Worm (Caenorhabditis elegans): Measurements from ENCODE around the gene C31H1.1.

C31H1.1 gene

DNA sequence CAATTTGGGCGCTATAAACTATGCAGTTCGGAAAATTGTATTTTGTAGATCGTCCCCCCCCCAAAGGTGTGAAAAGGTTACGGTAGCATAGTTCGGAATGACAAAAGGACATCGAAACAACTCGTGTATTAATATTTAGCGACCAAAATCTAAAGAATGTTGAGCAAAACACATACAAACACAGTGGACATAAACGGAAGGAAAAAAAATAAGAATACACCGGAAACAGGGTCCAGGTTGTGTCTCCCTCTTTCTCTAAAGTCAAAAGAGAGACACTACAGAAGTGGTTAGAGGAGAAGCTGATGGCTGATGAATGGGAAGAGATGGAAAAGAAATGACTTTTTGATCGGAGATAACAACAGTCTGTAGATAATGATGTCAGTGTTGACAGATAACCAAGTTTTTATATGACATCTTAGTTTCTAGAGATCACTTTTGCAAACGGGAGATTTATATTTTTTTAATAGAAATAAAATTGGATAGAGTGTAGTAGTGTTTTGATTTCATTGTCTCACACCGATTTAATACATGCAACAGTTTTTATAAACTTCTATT, 16.9 kb upstream of the C31H1.1 start:
- TF ChIP-seq ztf-11 (tag; optimal IDR thresholded peaks at IDR 0.05) (no peak), nhr-48 (tag; optimal IDR thresholded peaks at IDR 0.05) (peak; percentile 62), dve-1 (tag; optimal IDR thresholded peaks at IDR 0.05; ENCODE audit: insufficient read depth) (peak; percentile 22), nhr-28 (tag; optimal IDR thresholded peaks at IDR 0.05) (peak; percentile 31), pqm-1 (tag; optimal IDR thresholded peaks at IDR 0.05) (peak; percentile 23), zip-2 (tag; optimal IDR thresholded peaks at IDR 0.05) (no peak), hlh-30 (tag; optimal IDR thresholded peaks at IDR 0.05; ENCODE audit: insufficient read depth) (peak; percentile 2), lsy-2 (tag; optimal IDR thresholded peaks at IDR 0.05) (no peak), mdl-1 (tag; optimal IDR thresholded peaks at IDR 0.05) (peak in 1 of 2 experiments; percentile 30), hif-1 (tag; optimal IDR thresholded peaks at IDR 0.05) (no peak), F10B5.3 (tag; optimal IDR thresholded peaks at IDR 0.05) (no peak), pha-4 (GFP tag; IDR thresholded peaks at IDR 0.05) (no peak), pha-4 (tag; optimal IDR thresholded peaks at IDR 0.05) (no peak), lin-1 (GFP tag; IDR thresholded peaks at IDR 0.05) (no peak), aha-1 (tag) (peak; percentile 92), dmd-6 (GFP tag; IDR thresholded peaks at IDR 0.05) (0 out of 2 replicates have a peak, but pooled peaks have one; percentile 12)

DNA sequence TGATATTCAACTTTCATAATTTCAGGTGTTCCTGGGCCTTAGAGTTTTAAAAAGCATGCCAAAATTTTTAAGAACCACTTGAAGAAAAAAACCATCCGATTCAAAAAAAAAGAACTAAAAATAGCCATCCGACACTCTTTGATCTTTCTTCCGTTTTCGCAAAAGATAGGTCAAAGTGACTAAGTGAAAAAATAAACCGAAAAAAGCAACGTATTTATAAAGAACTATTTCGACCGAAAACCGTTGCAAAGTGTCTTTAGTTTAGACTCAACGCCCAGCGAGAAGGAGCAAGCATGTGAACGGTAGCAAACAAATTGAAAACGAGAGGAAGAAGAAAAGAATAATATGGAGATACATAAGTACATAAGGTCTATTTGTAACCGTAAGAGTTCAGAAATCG, 13.6 kb upstream of the C31H1.1 start:
- TF ChIP-seq nhr-237 (tag; optimal IDR thresholded peaks at IDR 0.05) (no peak), nhr-42 (GFP tag; IDR thresholded peaks at IDR 0.05) (no peak), spr-1 (tag; optimal IDR thresholded peaks at IDR 0.05) (no peak), ama-1 (optimal IDR thresholded peaks at IDR 0.05) (no peak), madf-9 (GFP tag; conservative IDR thresholded peaks at IDR 0.05) (no peak), unc-62 (GFP tag; optimal IDR thresholded peaks at IDR 0.05 in 1 of 2) (peak in 1 of 2 experiments; percentile 94), unc-62 (tag; optimal IDR thresholded peaks at IDR 0.05) (no peak), madf-5 (GFP tag; IDR thresholded peaks at IDR 0.05) (no peak)

DNA sequence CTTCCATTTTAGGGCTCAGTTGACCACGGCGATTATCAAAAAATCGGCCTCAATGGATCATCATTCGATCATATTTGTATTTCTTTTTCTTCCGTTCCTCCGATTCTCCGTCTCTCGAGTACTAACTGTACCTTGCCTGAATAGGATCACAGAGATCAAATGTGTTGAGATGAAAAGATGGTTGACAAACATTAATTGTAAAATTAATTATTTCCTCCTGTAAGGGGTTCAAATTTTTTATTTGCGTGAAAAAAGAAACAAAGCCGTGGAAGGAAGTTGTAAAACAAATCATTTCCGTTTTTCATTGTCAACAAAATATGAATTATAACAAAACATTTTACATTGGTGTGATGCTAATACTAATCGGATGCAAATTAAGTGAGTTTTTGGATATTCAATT, 6.3 kb upstream of the C31H1.1 start, which contains the start of gene C31H1.2:
C31H1.2 (plus strand) TSS at position 301 of the 400 bp plus-strand sequence.
- TF ChIP-seq duxl-1 (tag; optimal IDR thresholded peaks at IDR 0.05; ENCODE audit: poor library complexity) (no peak), ceh-32 (tag; optimal IDR thresholded peaks at IDR 0.05; ENCODE audit: poor library complexity) (no peak), zfp-2 (tag; optimal IDR thresholded peaks at IDR 0.05) (no peak)

DNA sequence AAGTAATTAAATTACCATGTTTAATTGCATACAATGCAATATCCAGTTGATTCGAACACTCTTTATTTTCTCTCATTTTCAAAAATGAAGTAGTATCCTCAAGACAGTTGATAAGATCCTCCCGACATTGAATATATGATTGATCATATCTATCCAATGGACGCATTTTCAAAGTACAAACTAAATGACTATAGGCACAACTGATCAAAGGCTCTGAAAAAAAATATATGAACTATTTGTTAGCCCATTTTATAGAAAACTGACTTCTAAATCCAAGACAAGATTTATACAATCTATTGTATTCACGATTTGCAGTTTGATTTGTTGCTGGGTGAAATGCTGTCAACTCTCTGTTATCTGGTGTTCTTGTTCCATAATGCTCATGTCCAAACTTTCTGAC, 1.8 kb upstream of the C31H1.1 start:
- TF ChIP-seq daf-12 (tag; optimal IDR thresholded peaks at IDR 0.05): no peak
- peak in 1 of 2 experiments; percentile 91 for TF ChIP-seq unc-62 (GFP tag; optimal IDR thresholded peaks at IDR 0.05 in 1 of 2)
- no peak for TF ChIP-seq unc-62 (tag; optimal IDR thresholded peaks at IDR 0.05)

DNA sequence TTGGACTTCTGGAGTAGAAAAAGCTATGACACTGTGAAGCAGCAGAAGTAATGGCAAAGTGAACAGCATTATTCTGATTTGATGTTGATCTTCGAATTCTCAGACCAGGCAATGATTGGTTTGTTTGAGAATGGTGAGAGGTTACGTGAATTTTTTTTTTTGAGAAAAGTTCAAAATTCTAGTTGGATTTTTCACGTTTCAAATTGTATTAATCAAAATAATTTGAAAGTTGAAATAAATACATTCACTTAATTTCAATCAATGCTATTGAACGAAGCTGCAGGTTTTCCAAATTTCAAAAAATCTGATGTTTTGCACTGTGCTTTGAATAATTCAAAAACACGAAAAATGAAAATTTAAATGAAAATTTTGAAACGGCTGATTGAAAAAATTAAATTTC, 559 bp upstream of the C31H1.1 start, which contains the start of gene C31H1.5:
C31H1.5 (minus strand) TSS at position 101 of the 400 bp plus-strand sequence.
- no peak for TF ChIP-seq lin-29 (GFP tag; IDR thresholded peaks at IDR 0.05)
- no peak for TF ChIP-seq sdz-12 (GFP tag; optimal IDR thresholded peaks at IDR 0.05)

DNA sequence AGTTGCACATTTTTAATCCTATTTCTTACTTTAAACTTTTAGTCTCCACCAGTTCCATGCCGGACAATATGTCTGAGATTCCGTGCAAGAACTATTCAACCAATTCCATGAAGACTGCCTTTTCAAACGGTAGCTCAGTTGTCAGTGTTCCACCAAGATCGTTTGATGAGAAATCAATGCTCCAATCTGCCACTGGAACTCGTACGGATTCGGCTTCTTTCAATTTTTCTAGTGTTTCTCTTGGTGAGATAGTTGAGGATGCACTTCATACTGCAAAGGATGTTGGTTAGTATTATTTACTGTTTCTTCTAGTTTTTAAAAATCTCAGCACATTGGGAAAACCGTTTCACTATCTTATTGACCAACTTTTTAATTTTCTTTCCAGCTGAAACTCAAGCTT, 2.3 kb downstream of the C31H1.1 start:
- TF ChIP-seq unc-62 (GFP tag; optimal IDR thresholded peaks at IDR 0.05 in 1 of 2): peak in 1 of 2 experiments; percentile 95
- no peak for TF ChIP-seq unc-62 (tag; optimal IDR thresholded peaks at IDR 0.05)
- no peak for TF ChIP-seq jun-1 (tag; optimal IDR thresholded peaks at IDR 0.05)
- TF ChIP-seq saeg-2 (GFP tag; IDR thresholded peaks at IDR 0.05): no peak
- no peak for TF ChIP-seq lsy-2 (tag; optimal IDR thresholded peaks at IDR 0.05)

Data from whole organism, L4 larva.